Fruit fly (Drosophila melanogaster) whole organism, embryonic: ENCODE results near the gene Vps52.

Source experiments
- Bteb2 ChIP-seq: fragments of 200-800 bp; sonication (Bioruptor generic); optimal IDR thresholded peaks from 2 replicates; lab custom pipeline; 2016; ENCODE audit warnings: missing biosample characterization, missing genetic modification characterization
- CG11696 ChIP-seq: fragments of 200-800 bp; sonication (Bioruptor generic); IDR thresholded peaks from 2 replicates; pipeline ENCODE4 v1.3.6; 2022; ENCODE audit warnings: missing biosample characterization, missing genetic modification characterization
- CG34376 ChIP-seq: fragments of 200-800 bp; sonication (Bioruptor generic); optimal IDR thresholded peaks from 2 replicates; lab custom pipeline; 2018; ENCODE audit warnings: missing biosample characterization, mild to moderate bottlenecking, missing genetic modification characterization
- Dll ChIP-seq: fragments of 200-800 bp; sonication (Bioruptor generic); IDR thresholded peaks from 4 replicates; pipeline ENCODE4 v1.3.6; 2022; ENCODE audit warnings: missing biosample characterization, missing genetic modification characterization; ENCODE audit not compliant: partially characterized antibody
- NFAT ChIP-seq: fragments of 200-800 bp; sonication (Bioruptor generic); IDR thresholded peaks from 2 replicates; pipeline ENCODE4 v1.3.6; 2022; ENCODE audit warnings: missing biosample characterization, missing genetic modification characterization
- Poxn ChIP-seq: fragments of 200-800 bp; sonication (Bioruptor generic); IDR thresholded peaks from 2 replicates; pipeline ENCODE4 v1.3.6; 2022; ENCODE audit warnings: missing biosample characterization, missing genetic modification characterization
- ac ChIP-seq: fragments of 200-800 bp; sonication (Bioruptor generic); optimal IDR thresholded peaks from 3 replicates; lab custom pipeline; 2017; ENCODE audit warnings: missing biosample characterization, mild to moderate bottlenecking, missing genetic modification characterization
- ems ChIP-seq: fragments of 200-800 bp; sonication (Bioruptor generic); optimal IDR thresholded peaks from 3 replicates; lab custom pipeline; 2016; ENCODE audit warnings: missing biosample characterization, missing genetic modification characterization
- jigr1 ChIP-seq: fragments of 200-800 bp; sonication (Bioruptor generic); IDR thresholded peaks from 3 replicates; pipeline ENCODE4 v1.3.6; 2022; ENCODE audit warnings: missing biosample characterization, missing genetic modification characterization
- nmo ChIP-seq: fragments of 200-800 bp; sonication (Bioruptor generic); optimal IDR thresholded peaks from 2 replicates; lab custom pipeline; 2018; ENCODE audit warnings: missing biosample characterization, mild to moderate bottlenecking, missing genetic modification characterization, moderate library complexity
- pros ChIP-seq: fragments of 200-800 bp; sonication (Bioruptor generic); optimal IDR thresholded peaks from 3 replicates; lab custom pipeline; 2019; ENCODE audit warnings: missing biosample characterization, mild to moderate bottlenecking, missing genetic modification characterization, moderate library complexity
- tgo ChIP-seq: fragments of 200-800 bp; sonication (Bioruptor generic); IDR thresholded peaks from 3 replicates; pipeline ENCODE4 v1.3.6; 2022; ENCODE audit warnings: missing biosample characterization, missing genetic modification characterization

DNA sequence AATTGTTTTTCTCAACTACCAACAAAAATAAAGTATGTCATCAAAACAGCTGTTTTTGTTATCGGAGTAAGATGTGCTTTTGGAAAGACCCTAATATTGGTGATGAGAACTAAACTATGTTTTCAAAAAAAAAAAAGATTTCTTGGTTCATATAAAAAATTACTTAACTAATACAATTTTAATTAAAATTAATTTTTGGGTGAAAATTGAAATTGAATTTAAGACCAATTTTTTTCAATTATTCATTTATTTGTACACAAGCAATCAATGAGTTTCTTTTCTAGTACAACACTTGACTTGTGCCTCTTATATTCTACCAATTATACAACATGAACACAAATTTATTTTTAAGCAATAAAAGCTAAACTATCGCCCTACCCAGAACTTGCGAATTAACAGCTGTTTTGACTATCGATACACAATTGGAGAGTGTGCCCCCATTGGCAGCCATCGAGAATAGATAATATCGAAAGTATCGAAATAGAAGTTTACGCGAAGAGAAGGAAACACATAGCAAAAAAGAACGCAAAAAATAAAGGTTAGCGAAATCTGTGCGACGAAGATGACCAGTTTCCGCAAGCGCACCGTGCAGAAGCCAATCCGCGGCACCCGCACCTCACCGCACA is at the start of gene Vps52, which contains the start of gene Elp4:
- TF ChIP-seq CG34376 (GFP tag; lab: Kevin White, UChicago) (peak; percentile 49), pros (GFP tag; lab: Kevin White, UChicago) (no peak), CG11696 (GFP tag; lab: Robert Waterston, UW) (no peak), ac (GFP tag; lab: Kevin White, UChicago) (no peak), tgo (GFP tag; lab: Robert Waterston, UW) (peak; percentile 79), NFAT (GFP tag; lab: Robert Waterston, UW) (peak; percentile 63), Dll (GFP tag; lab: Robert Waterston, UW) (peak; percentile 81), jigr1 (GFP tag; lab: Robert Waterston, UW) (no peak), Poxn (no peak), ems (GFP tag; lab: Kevin White, UChicago) (peak; percentile 16), nmo (GFP tag; lab: Kevin White, UChicago) (peak; percentile 89), Bteb2 (GFP tag; lab: Kevin White, UChicago) (peak; percentile 68)
